Worm (Caenorhabditis elegans) whole organism, young adult: ENCODE data around the gene nhr-156.

ENCODE experiments used
- D2030.7 ChIP-seq: fragments of 200-800 bp; sonication (Bioruptor generic); IDR thresholded peaks from 2 replicates; pipeline ENCODE4 v1.3.6; 2022; ENCODE audit warnings: missing genetic modification reagents, missing genetic modification characterization, missing compliant biosample characterization
- F10E7.11 ChIP-seq: sonication (generic microtip); optimal IDR thresholded peaks from 2 replicates; lab custom pipeline; 2017; ENCODE audit warnings: mild to moderate bottlenecking, missing genetic modification characterization, moderate library complexity, missing compliant biosample characterization
- F39B2.1 ChIP-seq: fragments of 200-800 bp; sonication (Bioruptor generic); IDR thresholded peaks from 2 replicates; pipeline ENCODE4 v1.3.6; 2022; ENCODE audit warnings: missing genetic modification reagents, missing genetic modification characterization, missing compliant biosample characterization
- F55B11.4 ChIP-seq: sonication (generic microtip); optimal IDR thresholded peaks from 2 replicates; lab custom pipeline; 2016; ENCODE audit warnings: missing compliant biosample characterization, missing genetic modification characterization, borderline replicate concordance; ENCODE audit not compliant: insufficient read depth
- Y53F4B.3 ChIP-seq: fragments of 200-800 bp; sonication (Bioruptor generic); IDR thresholded peaks from 2 replicates; pipeline ENCODE4 v1.3.6; 2022; ENCODE audit warnings: missing genetic modification reagents, missing genetic modification characterization, missing compliant biosample characterization
- Y56A3A.18 ChIP-seq: fragments of 200-800 bp; sonication (Bioruptor generic); IDR thresholded peaks from 2 replicates; pipeline ENCODE4 v1.3.6; 2022; ENCODE audit warnings: missing genetic modification reagents, missing genetic modification characterization, missing compliant biosample characterization
- atf-7 ChIP-seq: sonication (generic microtip); optimal IDR thresholded peaks from 2 replicates; lab custom pipeline; 2017; ENCODE audit warnings: mild to moderate bottlenecking, missing genetic modification characterization, missing compliant biosample characterization
- attf-5 ChIP-seq: fragments of 200-800 bp; sonication (Bioruptor generic); optimal IDR thresholded peaks from 2 replicates; lab custom pipeline; 2018; ENCODE audit warnings: mild to moderate bottlenecking, missing genetic modification characterization, missing compliant biosample characterization
- ceh-27 ChIP-seq: fragments of 200-800 bp; sonication (Bioruptor generic); optimal IDR thresholded peaks from 2 replicates; lab custom pipeline; 2018; ENCODE audit warnings: mild to moderate bottlenecking, missing genetic modification characterization, moderate library complexity, missing compliant biosample characterization
- ceh-79 ChIP-seq: sonication (generic microtip); optimal IDR thresholded peaks from 2 replicates; lab custom pipeline; 2017; ENCODE audit warnings: mild to moderate bottlenecking, missing genetic modification characterization, missing compliant biosample characterization
- ceh-91 ChIP-seq: fragments of 200-800 bp; sonication (Bioruptor generic); IDR thresholded peaks from 2 replicates; pipeline ENCODE4 v1.3.6; 2022; ENCODE audit warnings: missing genetic modification reagents, missing genetic modification characterization, missing compliant biosample characterization
- die-1 ChIP-seq: sonication (generic microtip); optimal IDR thresholded peaks from 2 replicates; lab custom pipeline; 2016; ENCODE audit warnings: missing genotype, mild to moderate bottlenecking, missing genetic modification characterization, missing compliant biosample characterization
- dox-1 ChIP-seq: fragments of 200-800 bp; sonication (Bioruptor generic); IDR thresholded peaks from 2 replicates; pipeline ENCODE4 v1.3.6; 2022; ENCODE audit warnings: missing genetic modification reagents, missing genetic modification characterization, missing compliant biosample characterization
- dpl-1 ChIP-seq: fragments of 150-350 bp; optimal IDR thresholded peaks from 2 replicates; lab custom pipeline; 2014; ENCODE audit warnings: missing biosample characterization, missing genetic modification reagents, missing genetic modification characterization
- efl-1 ChIP-seq: fragments of 150-350 bp; optimal IDR thresholded peaks from 2 replicates; lab custom pipeline; 2014; ENCODE audit warnings: missing biosample characterization, missing genetic modification reagents, missing genetic modification characterization
- egl-44 ChIP-seq: fragments of 200-800 bp; sonication (Bioruptor generic); IDR thresholded peaks from 2 replicates; pipeline ENCODE4 v1.3.6; 2022; ENCODE audit warnings: missing genetic modification reagents, missing genetic modification characterization, missing compliant biosample characterization
- egrh-3 ChIP-seq: fragments of 200-800 bp; sonication (Bioruptor generic); IDR thresholded peaks from 2 replicates; pipeline ENCODE4 v1.3.6; 2022; ENCODE audit warnings: missing genetic modification reagents, missing genetic modification characterization, missing compliant biosample characterization
- fkh-3 ChIP-seq: sonication (generic microtip); optimal IDR thresholded peaks from 2 replicates; lab custom pipeline; 2016; ENCODE audit warnings: mild to moderate bottlenecking, missing genetic modification characterization, missing compliant biosample characterization
- hlh-26 ChIP-seq: fragments of 200-800 bp; sonication (Bioruptor generic); conservative IDR thresholded peaks from 2 replicates; pipeline ENCODE4 v1.3.6; 2022; ENCODE audit warnings: missing genetic modification reagents, missing genetic modification characterization, missing compliant biosample characterization
- hmg-1.2 ChIP-seq: fragments of 200-800 bp; sonication (Bioruptor generic); IDR thresholded peaks from 2 replicates; pipeline ENCODE4 v1.3.6; 2022; ENCODE audit warnings: missing genetic modification reagents, missing genetic modification characterization, missing compliant biosample characterization
- hrde-1 ChIP-seq: sonication (generic microtip); optimal IDR thresholded peaks from 2 replicates; lab custom pipeline; 2016; ENCODE audit warnings: missing genetic modification characterization, mild to moderate bottlenecking, missing compliant biosample characterization, moderate library complexity, missing genotype, missing genetic modification reagents, borderline replicate concordance
- let-607 ChIP-seq, 2 experiments: fragments of 200-800 bp in 1 of 2; sonication (Bioruptor generic) in 1 of 2; sonication (generic microtip) in 1 of 2; optimal IDR thresholded peaks; 2 replicates each; lab custom pipeline; 2016 to 2018; ENCODE audit warnings: mild to moderate bottlenecking in 2 of 2, missing compliant biosample characterization in 2 of 2, missing genetic modification characterization in 2 of 2, moderate library complexity in 2 of 2, missing genotype in 1 of 2
- lin-26 ChIP-seq: fragments of 200-800 bp; sonication (Bioruptor generic); IDR thresholded peaks from 2 replicates; pipeline ENCODE4 v1.3.6; 2022; ENCODE audit warnings: missing genetic modification reagents, missing genetic modification characterization, missing compliant biosample characterization
- lsl-1 ChIP-seq: fragments of 200-800 bp; sonication (Bioruptor generic); optimal IDR thresholded peaks from 2 replicates; lab custom pipeline; 2018; ENCODE audit warnings: mild to moderate bottlenecking, missing genetic modification characterization, moderate library complexity, missing compliant biosample characterization
- madf-10 ChIP-seq: sonication (generic microtip); optimal IDR thresholded peaks from 2 replicates; lab custom pipeline; 2016; ENCODE audit warnings: mild to moderate bottlenecking, missing genetic modification characterization, missing compliant biosample characterization
- madf-3 ChIP-seq: fragments of 200-800 bp; sonication (Bioruptor generic); IDR thresholded peaks from 2 replicates; pipeline ENCODE4 v1.3.6; 2022; ENCODE audit warnings: missing genetic modification reagents, missing genetic modification characterization, missing compliant biosample characterization
- madf-6 ChIP-seq: fragments of 200-800 bp; sonication (Bioruptor generic); IDR thresholded peaks from 2 replicates; pipeline ENCODE4 v1.3.6; 2022; ENCODE audit warnings: missing genetic modification reagents, missing genetic modification characterization, missing compliant biosample characterization
- madf-8 ChIP-seq: fragments of 200-800 bp; sonication (Bioruptor generic); conservative IDR thresholded peaks from 2 replicates; pipeline ENCODE4 v1.3.6; 2022; ENCODE audit warnings: missing genetic modification reagents, missing genetic modification characterization, missing compliant biosample characterization
- mcd-1 ChIP-seq: fragments of 200-800 bp; sonication (Bioruptor generic); IDR thresholded peaks from 2 replicates; pipeline ENCODE4 v1.3.6; 2022; ENCODE audit warnings: missing genetic modification reagents, missing genetic modification characterization, missing compliant biosample characterization
- mes-4 ChIP-seq: sonication (generic microtip); optimal IDR thresholded peaks from 2 replicates; lab custom pipeline; 2016; ENCODE audit warnings: missing genotype, missing genetic modification characterization, missing compliant biosample characterization
- nfyb-1 ChIP-seq: fragments of 200-800 bp; sonication (Bioruptor generic); IDR thresholded peaks from 2 replicates; pipeline ENCODE4 v1.3.6; 2022; ENCODE audit warnings: missing genetic modification reagents, missing genetic modification characterization, missing compliant biosample characterization
- nhr-120 ChIP-seq: fragments of 200-800 bp; sonication (Bioruptor generic); IDR thresholded peaks from 2 replicates; pipeline ENCODE4 v1.3.6; 2022; ENCODE audit warnings: missing genetic modification characterization, missing compliant biosample characterization
- nhr-80 ChIP-seq: sonication (generic microtip); optimal IDR thresholded peaks from 2 replicates; lab custom pipeline; 2016; ENCODE audit warnings: missing genetic modification characterization, missing compliant biosample characterization
- sdz-38 ChIP-seq: sonication (generic microtip); optimal IDR thresholded peaks from 2 replicates; lab custom pipeline; 2016; ENCODE audit warnings: missing genotype, missing genetic modification characterization, missing compliant biosample characterization
- sea-2 ChIP-seq: fragments of 200-800 bp; sonication (Bioruptor generic); IDR thresholded peaks from 2 replicates; pipeline ENCODE4 v1.3.6; 2022; ENCODE audit warnings: missing genetic modification characterization, missing compliant biosample characterization
- snpc-3.4 ChIP-seq: sonication (generic microtip); optimal IDR thresholded peaks from 2 replicates; lab custom pipeline; 2017; ENCODE audit warnings: missing genetic modification characterization, mild to moderate bottlenecking, missing compliant biosample characterization, antibody characterized with exemption, moderate library complexity, missing genotype, missing genetic modification reagents
- snpc-4 ChIP-seq, 5 experiments: fragments of 150-350 bp in 1 of 5; sonication (generic microtip) in 4 of 5; optimal IDR thresholded peaks; 2 replicates each; lab custom pipeline; 2014 to 2018; ENCODE audit warnings: missing genetic modification characterization in 5 of 5, missing biosample characterization in 3 of 5, antibody characterized with exemption in 2 of 5, mild to moderate bottlenecking in 2 of 5, missing compliant biosample characterization in 2 of 5, missing genotype in 2 of 5, moderate library complexity in 2 of 5, missing genetic modification reagents in 1 of 5
- tlf-1 ChIP-seq: fragments of 200-800 bp; sonication (Bioruptor generic); optimal IDR thresholded peaks from 2 replicates; lab custom pipeline; 2018; ENCODE audit warnings: mild to moderate bottlenecking, missing genetic modification characterization, missing compliant biosample characterization
- xnd-1 ChIP-seq: sonication (generic microtip); optimal IDR thresholded peaks from 2 replicates; lab custom pipeline; 2016; ENCODE audit warnings: missing genotype, missing genetic modification reagents, missing genetic modification characterization, missing compliant biosample characterization
- ztf-26 ChIP-seq: sonication (generic microtip); optimal IDR thresholded peaks from 2 replicates; lab custom pipeline; 2017; ENCODE audit warnings: missing genetic modification characterization, missing compliant biosample characterization
- ztf-28 ChIP-seq: fragments of 200-800 bp; sonication (Bioruptor generic); IDR thresholded peaks from 2 replicates; pipeline ENCODE4 v1.3.6; 2022; ENCODE audit warnings: missing genetic modification reagents, missing genetic modification characterization, missing compliant biosample characterization

The nhr-156 gene

DNA sequence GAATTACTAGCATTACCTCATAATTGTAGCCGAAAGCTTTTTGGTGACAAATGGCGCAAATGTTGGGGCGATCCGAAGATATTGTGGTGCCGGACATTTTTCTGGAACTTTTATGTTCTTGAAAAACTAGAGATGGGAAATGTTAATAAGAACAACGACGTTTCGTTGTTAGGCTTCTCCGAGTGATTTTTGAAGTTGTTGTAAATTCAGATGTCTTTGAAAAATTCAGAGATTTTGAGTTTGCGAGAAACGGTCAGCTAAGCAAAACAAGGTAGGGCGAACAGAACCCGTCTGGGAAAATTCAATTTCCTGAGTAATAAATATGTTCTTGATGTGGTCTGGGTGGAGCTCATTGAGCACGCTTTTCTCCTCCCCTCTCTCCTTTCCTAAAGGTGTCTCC is 19.8 kb upstream of the nhr-156 start, which contains the start of gene nhr-124:
Gene nhr-124, minus strand, starts transcription at position 101 of the 400 bp plus-strand sequence.
- TF ChIP-seq nfyb-1, result no peak
- TF ChIP-seq F39B2.1 (GFP tag; lab: Robert Waterston, UW), result no peak
- TF ChIP-seq nhr-80 (tag; lab: Kevin White, UChicago), result no peak
- TF ChIP-seq xnd-1 (tag; lab: Kevin White, UChicago), result no peak

ce11 chrV:3889113-3889512 is 16.8 kb upstream of the nhr-156 start, which contains the start of gene C17E7.13:
TSS of gene C17E7.13 (minus strand) at chrV:3889288.
- no peak for TF ChIP-seq madf-3 (GFP tag; lab: Robert Waterston, UW)
- peak; percentile 8 for TF ChIP-seq nhr-80 (tag; lab: Kevin White, UChicago)

DNA sequence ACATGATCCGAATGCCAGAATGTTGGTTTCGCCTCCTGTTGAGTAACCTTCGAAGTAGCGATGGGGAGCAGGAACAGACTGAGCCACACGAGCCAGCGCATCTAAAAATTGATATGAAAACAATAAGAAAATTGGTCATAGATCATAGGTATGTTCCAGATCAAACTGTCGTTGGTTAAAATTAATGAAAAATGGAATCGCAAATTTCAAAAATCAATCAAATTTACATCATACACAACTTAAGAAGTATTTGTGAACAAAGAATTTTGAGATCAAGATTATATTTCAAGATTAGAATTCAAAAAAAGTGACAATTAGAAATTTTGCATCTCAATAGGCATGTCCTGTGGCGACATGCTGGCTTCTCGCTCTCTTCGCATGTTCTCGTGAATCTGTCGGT is 15.1 kb upstream of the nhr-156 start, which contains the start of gene C17E7.9:
Gene C17E7.9, minus strand, starts transcription at position 101 of the 400 bp plus-strand sequence.
- no peak for TF ChIP-seq attf-5
- no peak for TF ChIP-seq mes-4 (tag; lab: Kevin White, UChicago)
- no peak for TF ChIP-seq die-1 (tag; lab: Kevin White, UChicago)
- TF ChIP-seq fkh-3 (tag; lab: Kevin White, UChicago), result no peak
- TF ChIP-seq F10E7.11, result no peak
- TF ChIP-seq tlf-1 (GFP tag; lab: Kevin White, UChicago), result no peak
- TF ChIP-seq F55B11.4 (tag; lab: Kevin White, UChicago), result no peak

- TF ChIP-seq Y56A3A.18 (no peak), Y53F4B.3 (GFP tag; lab: Robert Waterston, UW) (no peak), sdz-38 (no peak)
Measured at ce11 chrV:3891919-3892318, 14.0 kb upstream of the nhr-156 start, which contains the start of gene C17E7.12. TSS of gene C17E7.12 (minus strand) at chrV:3892019.

- TF ChIP-seq snpc-4 (GFP tag; optimal IDR thresholded peaks at IDR 0.05; lab: Kevin White, UChicago), result no peak
- TF ChIP-seq snpc-4 (tag; optimal IDR thresholded peaks at IDR 0.05; lab: Kevin White, UChicago), result no peak
- TF ChIP-seq nhr-120 (GFP tag; lab: Robert Waterston, UW), result no peak
- TF ChIP-seq atf-7, result no peak
- no peak for TF ChIP-seq egl-44 (GFP tag; lab: Robert Waterston, UW)
- peak; percentile 70 for TF ChIP-seq egrh-3 (GFP tag; lab: Robert Waterston, UW)
- peak; percentile 69 for TF ChIP-seq dpl-1 (GFP tag; lab: Kevin White, UChicago)
- TF ChIP-seq hlh-26 (GFP tag; lab: Robert Waterston, UW), result no peak
- no peak for TF ChIP-seq hrde-1 (tag; lab: Kevin White, UChicago)
- peak; percentile 48 for TF ChIP-seq xnd-1 (tag; lab: Kevin White, UChicago)
- peak; percentile 89 for TF ChIP-seq efl-1 (GFP tag; lab: Kevin White, UChicago)
- TF ChIP-seq dox-1, result peak; percentile 62; the same call in 1 of the 2 replicates
- TF ChIP-seq let-607 (tag; optimal IDR thresholded peaks at IDR 0.05; lab: Kevin White, UChicago), result no peak
- TF ChIP-seq madf-6 (GFP tag; lab: Robert Waterston, UW), result peak; percentile 88
- TF ChIP-seq ceh-79 (tag; lab: Kevin White, UChicago), result no peak
- TF ChIP-seq lsl-1 (GFP tag; lab: Kevin White, UChicago), result peak; percentile 9
- TF ChIP-seq sea-2 (GFP tag; lab: Robert Waterston, UW), result no peak
- TF ChIP-seq madf-8, result peak; percentile 72
- TF ChIP-seq lin-26 (GFP tag; lab: Robert Waterston, UW), result no peak
- TF ChIP-seq mcd-1 (GFP tag; lab: Robert Waterston, UW), result no peak
- TF ChIP-seq madf-10 (tag; lab: Kevin White, UChicago), result no peak
- TF ChIP-seq snpc-3.4 (tag; lab: Kevin White, UChicago), result peak; percentile 16
- TF ChIP-seq ceh-91 (GFP tag; lab: Robert Waterston, UW), result peak; percentile 44; the same call in 1 of the 2 replicates
- TF ChIP-seq ztf-26 (tag; lab: Kevin White, UChicago), result no peak
- TF ChIP-seq ceh-27 (GFP tag; lab: Kevin White, UChicago), result no peak
- peak; percentile 54; the same call in 1 of the 2 replicates for TF ChIP-seq hmg-1.2 (GFP tag; lab: Robert Waterston, UW)
- TF ChIP-seq D2030.7 (GFP tag; lab: Robert Waterston, UW), result peak; percentile 47; the same call in 1 of the 2 replicates
- TF ChIP-seq ztf-28 (GFP tag; lab: Robert Waterston, UW), result no peak
Measured at ce11 chrV:3892361-3892904, 13.5 kb upstream of the nhr-156 start, which contains the start of gene C17E7.4. TSS of gene C17E7.4 (plus strand) at chrV:3892854.
